Fruit fly (Drosophila melanogaster) S2 (cell line): ENCODE results near the gene Chsy.

Experiments used
- CG8478 ChIP-seq: fragments of >200 bp; optimal IDR thresholded peaks from 2 replicates; lab custom pipeline; 2018
- CTCF ChIP-seq, 2 experiments: fragments of >200 bp; optimal IDR thresholded peaks; 2 replicates each; lab custom pipeline; 2018

dm6 chrX:15639929-15640328, 46.6 kb upstream of the Chsy start:
- TF ChIP-seq CTCF (optimal IDR thresholded peaks at IDR 0.05; lab: Kevin White, UChicago), result no peak
- no peak for TF ChIP-seq CG8478
